Worm (Caenorhabditis elegans) whole organism, L1 larva: ENCODE measurements around the gene W08G11.5.

Experiments used
- C16A3.4 ChIP-seq: fragments of 150-350 bp; optimal IDR thresholded peaks from 2 replicates; lab custom pipeline; 2014; ENCODE audit warnings: missing biosample characterization, missing genetic modification characterization
- C34B4.2 ChIP-seq: sonication (generic microtip); optimal IDR thresholded peaks from 2 replicates; lab custom pipeline; 2017; ENCODE audit warnings: mild to moderate bottlenecking, missing genetic modification characterization, missing compliant biosample characterization
- F16B12.6 ChIP-seq: fragments of 150-350 bp; optimal IDR thresholded peaks from 2 replicates; lab custom pipeline; 2014; ENCODE audit warnings: missing biosample characterization, missing genetic modification characterization
- aha-1 ChIP-seq: fragments of 150-350 bp; optimal IDR thresholded peaks from 2 replicates; lab custom pipeline; 2014; ENCODE audit warnings: missing biosample characterization, missing genetic modification characterization
- alr-1 ChIP-seq: fragments of 200-800 bp; sonication (Bioruptor generic); optimal IDR thresholded peaks from 2 replicates; lab custom pipeline; 2018; ENCODE audit warnings: borderline replicate concordance, mild to moderate bottlenecking, missing genetic modification characterization, missing compliant biosample characterization
- ama-1 ChIP-seq: fragments of 150-350 bp; optimal IDR thresholded peaks from 2 replicates; lab custom pipeline; 2014
- blmp-1 ChIP-seq: fragments of 150-350 bp; optimal IDR thresholded peaks from 2 replicates; lab custom pipeline; 2014; ENCODE audit warnings: missing biosample characterization, missing genetic modification characterization
- ceh-63 ChIP-seq: fragments of 200-800 bp; sonication (Bioruptor generic); optimal IDR thresholded peaks from 2 replicates; lab custom pipeline; 2018; ENCODE audit warnings: mild to moderate bottlenecking, missing genetic modification characterization, missing compliant biosample characterization
- ceh-8 ChIP-seq: fragments of 200-800 bp; sonication (Bioruptor generic); optimal IDR thresholded peaks from 2 replicates; lab custom pipeline; 2018; ENCODE audit warnings: mild to moderate bottlenecking, missing genetic modification characterization, moderate library complexity, missing compliant biosample characterization
- ceh-88 ChIP-seq: fragments of 200-800 bp; sonication (Bioruptor generic); IDR thresholded peaks from 2 replicates; pipeline ENCODE4 v1.3.6; 2022; ENCODE audit warnings: missing genetic modification characterization, missing compliant biosample characterization
- ceh-90 ChIP-seq: sonication (generic microtip); optimal IDR thresholded peaks from 2 replicates; lab custom pipeline; 2016; ENCODE audit warnings: missing genetic modification characterization, missing compliant biosample characterization
- ces-1 ChIP-seq: fragments of 150-350 bp; optimal IDR thresholded peaks from 2 replicates; lab custom pipeline; 2014; ENCODE audit warnings: missing biosample characterization, missing genetic modification reagents, missing genetic modification characterization
- dpl-1 ChIP-seq, 3 experiments: fragments of 150-350 bp in 2 of 3; sonication (generic microtip) in 1 of 3; optimal IDR thresholded peaks; 2 replicates each; lab custom pipeline; 2014 to 2017; ENCODE audit warnings: missing biosample characterization in 3 of 3, missing genetic modification characterization in 3 of 3, missing genetic modification reagents in 3 of 3
- dsc-1 ChIP-seq: sonication (generic microtip); optimal IDR thresholded peaks from 2 replicates; lab custom pipeline; 2016; ENCODE audit warnings: mild to moderate bottlenecking, missing genetic modification characterization, missing compliant biosample characterization
- efl-1 ChIP-seq, 4 experiments: fragments of 150-350 bp; optimal IDR thresholded peaks in 3 of 4; peaks in 1 of 4; 1 replicate in 1 of 4; 2 replicates in 3 of 4; lab custom pipeline; 2014; ENCODE audit warnings: missing biosample characterization in 2 of 4, missing genetic modification characterization in 2 of 4, missing genetic modification reagents in 2 of 4
- efl-3 ChIP-seq: fragments of 200-800 bp; sonication (Bioruptor generic); optimal IDR thresholded peaks from 2 replicates; lab custom pipeline; 2018; ENCODE audit warnings: mild to moderate bottlenecking, missing genetic modification characterization, missing compliant biosample characterization
- egl-13 ChIP-seq: sonication (generic microtip); optimal IDR thresholded peaks from 2 replicates; lab custom pipeline; 2016; ENCODE audit warnings: missing genotype, missing genetic modification reagents, missing genetic modification characterization, missing compliant biosample characterization
- egl-27 ChIP-seq, 2 experiments: fragments of 150-350 bp in 1 of 2; sonication (generic microtip); optimal IDR thresholded peaks; 3 replicates each; lab custom pipeline; 2017 to 2018; ENCODE audit warnings: missing biosample characterization in 2 of 2, missing genetic modification characterization in 2 of 2, missing genetic modification reagents in 2 of 2
- elt-2 ChIP-seq: sonication (generic microtip); optimal IDR thresholded peaks from 2 replicates; lab custom pipeline; 2016; ENCODE audit warnings: missing genetic modification characterization, mild to moderate bottlenecking, inconsistent platforms, missing compliant biosample characterization, missing genetic modification reagents
- fkh-4 ChIP-seq: sonication (generic microtip); optimal IDR thresholded peaks from 2 replicates; lab custom pipeline; 2016; ENCODE audit warnings: missing compliant biosample characterization, missing genetic modification characterization, borderline replicate concordance
- fkh-8 ChIP-seq: sonication (generic microtip); optimal IDR thresholded peaks from 2 replicates; lab custom pipeline; 2016; ENCODE audit warnings: mild to moderate bottlenecking, missing genetic modification characterization, missing compliant biosample characterization
- fos-1 ChIP-seq: fragments of 150-350 bp; optimal IDR thresholded peaks from 2 replicates; lab custom pipeline; 2014; ENCODE audit warnings: missing biosample characterization, missing genetic modification characterization
- isw-1 ChIP-seq: fragments of 200-800 bp; sonication (Bioruptor generic); IDR thresholded peaks from 2 replicates; pipeline ENCODE4 v1.3.6; 2022; ENCODE audit warnings: missing genetic modification characterization, missing compliant biosample characterization
- lin-14 ChIP-seq: fragments of 200-800 bp; sonication (Bioruptor generic); optimal IDR thresholded peaks from 2 replicates; lab custom pipeline; 2018; ENCODE audit warnings: mild to moderate bottlenecking, missing genetic modification characterization, moderate library complexity, missing compliant biosample characterization
- lin-15B ChIP-seq: fragments of 150-350 bp; sonication (generic microtip); optimal IDR thresholded peaks from 3 replicates; lab custom pipeline; 2014; ENCODE audit warnings: missing biosample characterization, missing genetic modification characterization
- lin-35 ChIP-seq, 2 experiments: fragments of 150-350 bp; optimal IDR thresholded peaks; 2 replicates each; lab custom pipeline; 2014; ENCODE audit warnings: missing biosample characterization in 2 of 2, missing genetic modification characterization in 2 of 2, missing genetic modification reagents in 2 of 2
- lin-39 ChIP-seq: fragments of 150-350 bp; optimal IDR thresholded peaks from 2 replicates; lab custom pipeline; 2014; ENCODE audit warnings: missing biosample characterization, missing genetic modification reagents, missing genetic modification characterization
- lir-3 ChIP-seq: sonication (generic microtip); optimal IDR thresholded peaks from 2 replicates; lab custom pipeline; 2016; ENCODE audit warnings: mild to moderate bottlenecking, missing genetic modification characterization, moderate library complexity, missing compliant biosample characterization; ENCODE audit not compliant: poor library complexity
- mep-1 ChIP-seq: fragments of 150-350 bp; optimal IDR thresholded peaks from 2 replicates; lab custom pipeline; 2014; ENCODE audit warnings: missing biosample characterization, missing genetic modification characterization
- nhr-11 ChIP-seq: fragments of 150-350 bp; optimal IDR thresholded peaks from 2 replicates; lab custom pipeline; 2014; ENCODE audit warnings: missing biosample characterization, missing genetic modification characterization
- nhr-12 ChIP-seq: sonication (generic microtip); optimal IDR thresholded peaks from 2 replicates; lab custom pipeline; 2017; ENCODE audit warnings: missing biosample characterization, missing genetic modification characterization
- nhr-20 ChIP-seq: sonication (generic microtip); optimal IDR thresholded peaks from 2 replicates; lab custom pipeline; 2016; ENCODE audit warnings: mild to moderate bottlenecking, missing genetic modification characterization, missing compliant biosample characterization
- nhr-47 ChIP-seq: sonication (generic microtip); optimal IDR thresholded peaks from 2 replicates; lab custom pipeline; 2016; ENCODE audit warnings: mild to moderate bottlenecking, missing genetic modification characterization, moderate library complexity, missing compliant biosample characterization
- nhr-71 ChIP-seq: sonication (generic microtip); optimal IDR thresholded peaks from 2 replicates; lab custom pipeline; 2016; ENCODE audit warnings: mild to moderate bottlenecking, missing genetic modification characterization, moderate library complexity, missing compliant biosample characterization
- nhr-76 ChIP-seq: sonication (generic microtip); optimal IDR thresholded peaks from 2 replicates; lab custom pipeline; 2017; ENCODE audit warnings: missing biosample characterization, missing genetic modification characterization
- nhr-77 ChIP-seq: fragments of 150-350 bp; optimal IDR thresholded peaks from 2 replicates; lab custom pipeline; 2014; ENCODE audit warnings: missing biosample characterization, missing genetic modification characterization
- nhr-85 ChIP-seq: sonication (generic microtip); peaks from one replicate; lab custom pipeline; 2016; ENCODE audit warnings: missing genetic modification characterization, inconsistent platforms, missing compliant biosample characterization
- nhr-90 ChIP-seq: sonication (generic microtip); optimal IDR thresholded peaks from 2 replicates; lab custom pipeline; 2016; ENCODE audit warnings: mild to moderate bottlenecking, missing genetic modification characterization, missing compliant biosample characterization; ENCODE audit not compliant: poor library complexity
- pag-3 ChIP-seq: sonication (generic microtip); optimal IDR thresholded peaks from 2 replicates; lab custom pipeline; 2017; ENCODE audit warnings: missing genetic modification characterization, mild to moderate bottlenecking, missing compliant biosample characterization, antibody characterized with exemption, borderline replicate concordance; ENCODE audit not compliant: insufficient read depth
- pqm-1 ChIP-seq: sonication (generic microtip); optimal IDR thresholded peaks from 3 replicates; lab custom pipeline; 2017; ENCODE audit warnings: missing biosample characterization, missing genetic modification characterization
- rnt-1 ChIP-seq: sonication (generic microtip); optimal IDR thresholded peaks from 2 replicates; lab custom pipeline; 2016; ENCODE audit warnings: mild to moderate bottlenecking, missing genetic modification characterization, moderate library complexity, missing compliant biosample characterization
- sox-4 ChIP-seq: sonication (generic microtip); optimal IDR thresholded peaks from 2 replicates; lab custom pipeline; 2016; ENCODE audit warnings: missing genetic modification characterization, missing compliant biosample characterization
- sptf-1 ChIP-seq: fragments of 150-350 bp; optimal IDR thresholded peaks from 2 replicates; lab custom pipeline; 2014; ENCODE audit warnings: missing biosample characterization, missing genetic modification characterization
- swsn-7 ChIP-seq: sonication (generic microtip); optimal IDR thresholded peaks from 2 replicates; lab custom pipeline; 2016; ENCODE audit warnings: missing genetic modification characterization, missing compliant biosample characterization
- tlp-1 ChIP-seq: fragments of 150-350 bp; optimal IDR thresholded peaks from 2 replicates; lab custom pipeline; 2014; ENCODE audit warnings: missing biosample characterization, missing genetic modification characterization
- unc-130 ChIP-seq: fragments of 150-350 bp; optimal IDR thresholded peaks from 2 replicates; lab custom pipeline; 2017; ENCODE audit warnings: missing biosample characterization, missing genetic modification characterization, inconsistent platforms
- unc-30 ChIP-seq: sonication (generic microtip); optimal IDR thresholded peaks from 2 replicates; lab custom pipeline; 2017; ENCODE audit warnings: missing biosample characterization, missing genetic modification characterization
- unc-86 ChIP-seq: sonication (generic microtip); optimal IDR thresholded peaks from 2 replicates; lab custom pipeline; 2016; ENCODE audit warnings: missing genetic modification characterization, missing compliant biosample characterization
- vab-15 ChIP-seq: sonication (generic microtip); optimal IDR thresholded peaks from 2 replicates; lab custom pipeline; 2017; ENCODE audit warnings: missing genotype, mild to moderate bottlenecking, missing genetic modification characterization, missing compliant biosample characterization
- zag-1 ChIP-seq: fragments of 150-350 bp; optimal IDR thresholded peaks from 2 replicates; lab custom pipeline; 2014; ENCODE audit warnings: missing biosample characterization, missing genetic modification characterization
- ztf-11 ChIP-seq, 2 experiments: sonication (generic microtip); optimal IDR thresholded peaks; 2 replicates each; lab custom pipeline; 2016 to 2017; ENCODE audit warnings: missing genetic modification characterization in 2 of 2, missing biosample characterization in 1 of 2, missing compliant biosample characterization in 1 of 2

Gene W08G11.5

DNA sequence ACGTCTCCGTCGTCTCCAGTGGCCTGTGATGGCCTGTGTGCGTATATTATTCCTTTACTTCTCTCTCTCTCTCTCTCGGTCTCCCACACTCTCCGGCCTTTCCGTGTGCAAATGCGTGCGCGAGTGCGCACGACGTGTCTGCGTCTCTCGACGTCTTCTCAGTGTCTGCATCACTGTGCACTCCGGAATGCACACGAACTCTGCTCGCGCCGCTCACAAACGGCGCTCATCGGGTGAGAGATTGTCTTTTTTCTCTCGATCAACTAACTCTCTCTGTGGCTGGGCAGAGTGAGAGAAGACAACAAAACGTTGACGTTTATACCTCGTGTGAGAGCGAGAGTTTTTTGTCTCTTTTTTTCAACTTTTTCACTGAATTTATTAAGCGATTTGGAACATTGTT is 9.6 kb upstream of the W08G11.5 start (continued):
- peak; percentile 89 for TF ChIP-seq unc-86 (tag; lab: Kevin White, UChicago)
- TF ChIP-seq ces-1 = no peak
- no peak for TF ChIP-seq alr-1
- TF ChIP-seq nhr-12 (tag; lab: Kevin White, UChicago) = no peak
- TF ChIP-seq C16A3.4 = peak; percentile 73
- no peak for TF ChIP-seq aha-1 (tag; lab: Kevin White, UChicago)
- TF ChIP-seq swsn-7 (tag; lab: Kevin White, UChicago) = peak; percentile 92
- TF ChIP-seq elt-2 (tag; lab: Kevin White, UChicago) = peak; percentile 87
- TF ChIP-seq unc-30 = no peak
- peak; percentile 94 for TF ChIP-seq fkh-8 (tag; lab: Kevin White, UChicago)
- peak; percentile 95 for TF ChIP-seq nhr-20
- no peak for TF ChIP-seq ama-1 (lab: Kevin White, UChicago)
- TF ChIP-seq rnt-1 = peak; percentile 86
- no peak for TF ChIP-seq nhr-76 (tag; lab: Kevin White, UChicago)
- peak; percentile 79 for TF ChIP-seq fos-1
- no peak for TF ChIP-seq vab-15 (tag; lab: Kevin White, UChicago)
- TF ChIP-seq ceh-8 (GFP tag; lab: Kevin White, UChicago) = peak; percentile 60
- TF ChIP-seq nhr-71 (tag; lab: Kevin White, UChicago) = peak; percentile 97
- TF ChIP-seq tlp-1 (tag; lab: Kevin White, UChicago) = no peak
- peak; percentile 5 for TF ChIP-seq nhr-11 (tag; lab: Kevin White, UChicago)
- TF ChIP-seq efl-1 (optimal IDR thresholded peaks at IDR 0.05; lab: Kevin White, UChicago) = peak; percentile 84 to 93
- peak; percentile 57 to 96 for TF ChIP-seq efl-1 (GFP tag; optimal IDR thresholded peaks at IDR 0.05 in 1 of 2; lab: Kevin White, UChicago)
- TF ChIP-seq ztf-11 (tag; optimal IDR thresholded peaks at IDR 0.05; lab: Kevin White, UChicago) = peak in 1 of 2 experiments; percentile 67
- peak; percentile 47 for TF ChIP-seq sox-4 (tag; lab: Kevin White, UChicago)
- TF ChIP-seq nhr-85 (tag; lab: Kevin White, UChicago) = peak; percentile 95
- peak; percentile 79 for TF ChIP-seq egl-13
- peak; percentile 12 for TF ChIP-seq lin-15B (tag; lab: Kevin White, UChicago)
- peak; percentile 77 for TF ChIP-seq dsc-1 (tag; lab: Kevin White, UChicago)
- no peak for TF ChIP-seq pag-3 (tag; lab: Kevin White, UChicago)
- TF ChIP-seq lin-35 (GFP tag; optimal IDR thresholded peaks at IDR 0.05; lab: Kevin White, UChicago) = peak; percentile 72 to 85
- TF ChIP-seq unc-130 = no peak
- TF ChIP-seq efl-3 (GFP tag; lab: Kevin White, UChicago) = no peak
- TF ChIP-seq blmp-1 (tag; lab: Kevin White, UChicago) = peak; percentile 84
- TF ChIP-seq lin-39 (tag; lab: Kevin White, UChicago) = no peak
- TF ChIP-seq lir-3 (tag; lab: Kevin White, UChicago) = no peak
- peak; percentile 68 for TF ChIP-seq ceh-88
- peak; percentile 42 to 83 for TF ChIP-seq egl-27 (tag; optimal IDR thresholded peaks at IDR 0.05; lab: Kevin White, UChicago)
- no peak for TF ChIP-seq zag-1 (tag; lab: Kevin White, UChicago)
- TF ChIP-seq lin-14 (GFP tag; lab: Kevin White, UChicago) = peak; percentile 98
- peak; percentile 91 for TF ChIP-seq nhr-47 (tag; lab: Kevin White, UChicago)
- TF ChIP-seq nhr-77 (tag; lab: Kevin White, UChicago) = peak; percentile 81
- TF ChIP-seq pqm-1 (tag; lab: Kevin White, UChicago) = no peak
- TF ChIP-seq C34B4.2 = no peak
- TF ChIP-seq ceh-90 (tag; lab: Kevin White, UChicago) = no peak
- TF ChIP-seq isw-1 (GFP tag; lab: Robert Waterston, UW) = peak; percentile 76
- no peak for TF ChIP-seq fkh-4
- peak; percentile 53 to 62 (median 56) for TF ChIP-seq dpl-1 (GFP tag; optimal IDR thresholded peaks at IDR 0.05; lab: Kevin White, UChicago)
- TF ChIP-seq ceh-63 (GFP tag; lab: Kevin White, UChicago) = no peak
- peak; percentile 77 for TF ChIP-seq mep-1 (tag; lab: Kevin White, UChicago)
- no peak for TF ChIP-seq sptf-1
- peak; percentile 33 for TF ChIP-seq F16B12.6 (tag; lab: Kevin White, UChicago)
- TF ChIP-seq nhr-90 (tag; lab: Kevin White, UChicago) = peak; percentile 83
- TF ChIP-seq, all 84 proteins: peak for 51
